Worm (Caenorhabditis elegans): ENCODE measurements around the gene sri-29.

Gene sri-29

ce11 chrII:3068646-3069045 lies 24.5 kb downstream of the sri-29 start:
- TF ChIP-seq hlh-8 (tag; optimal IDR thresholded peaks at IDR 0.05) (no peak), ceh-48 (tag; optimal IDR thresholded peaks at IDR 0.05) (peak; percentile 16), ceh-18 (tag; optimal IDR thresholded peaks at IDR 0.05) (no peak), nfya-1 (tag; optimal IDR thresholded peaks at IDR 0.05) (no peak), zip-5 (tag; optimal IDR thresholded peaks at IDR 0.05) (no peak)

- TF ChIP-seq che-1 (tag; optimal IDR thresholded peaks at IDR 0.05) (no peak), ceh-48 (tag; optimal IDR thresholded peaks at IDR 0.05) (peak; percentile 39)
These were observed 26.1 kb downstream of the sri-29 start for ce11 chrII:3070182-3070581.

- TF ChIP-seq eyg-1 (tag; optimal IDR thresholded peaks at IDR 0.05) (no peak), dve-1 (tag; optimal IDR thresholded peaks at IDR 0.05) (no peak), madf-2 (tag; optimal IDR thresholded peaks at IDR 0.05) (no peak), Y22D7AL.16 (tag; optimal IDR thresholded peaks at IDR 0.05) (no peak)
These were observed 27.1 kb downstream of the sri-29 start, which contains the start of gene Y25C1A.7 for ce11 chrII:3071012-3071749. Gene Y25C1A.7 (minus strand): TSS chrII:3071062.

ce11 chrII:3076915-3077314 lies 32.8 kb downstream of the sri-29 start, which contains the start of gene Y25C1A.8:
Gene Y25C1A.8 (minus strand): TSS chrII:3076959.
- TF ChIP-seq C38D4.7 (GFP tag; optimal IDR thresholded peaks at IDR 0.05) (peak; percentile 20), Y22D7AL.16 (tag; optimal IDR thresholded peaks at IDR 0.05) (no peak), fkh-10 (GFP tag; optimal IDR thresholded peaks at IDR 0.05) (no peak), pha-2 (tag; optimal IDR thresholded peaks at IDR 0.05) (peak; percentile 26), ceh-45 (GFP tag; IDR thresholded peaks at IDR 0.05) (no peak), tbx-2 (tag; optimal IDR thresholded peaks at IDR 0.05) (peak; percentile 63), hlh-30 (tag; optimal IDR thresholded peaks at IDR 0.05; ENCODE audit: insufficient read depth) (peak; percentile 82), dmd-4 (tag; optimal IDR thresholded peaks at IDR 0.05; ENCODE audit: borderline replicate concordance) (no peak), lin-11 (tag; optimal IDR thresholded peaks at IDR 0.05) (no peak), ceh-9 (tag; optimal IDR thresholded peaks at IDR 0.05) (no peak), npax-4 (tag; optimal IDR thresholded peaks at IDR 0.05) (no peak), unc-86 (tag; optimal IDR thresholded peaks at IDR 0.05) (peak; percentile 15), rnt-1 (tag; optimal IDR thresholded peaks at IDR 0.05) (peak; percentile 59), elt-2 (tag; optimal IDR thresholded peaks at IDR 0.05) (peak; percentile 69), syd-9 (tag; optimal IDR thresholded peaks at IDR 0.05) (no peak), gmeb-2 (tag; optimal IDR thresholded peaks at IDR 0.05) (no peak), madf-2 (tag; optimal IDR thresholded peaks at IDR 0.05) (no peak), sox-4 (tag; optimal IDR thresholded peaks at IDR 0.05) (peak; percentile 53), pha-4 (tag; optimal IDR thresholded peaks at IDR 0.05) (no peak), zip-5 (tag; optimal IDR thresholded peaks at IDR 0.05) (no peak), ztf-16 (tag; optimal IDR thresholded peaks at IDR 0.05) (no peak), nhr-11 (tag; optimal IDR thresholded peaks at IDR 0.05) (no peak), ceh-22 (tag; optimal IDR thresholded peaks at IDR 0.05) (no peak), T23F11.4 (GFP tag; optimal IDR thresholded peaks at IDR 0.05) (peak; percentile 41), unc-42 (tag; optimal IDR thresholded peaks at IDR 0.05) (peak; percentile 80), fax-1 (tag; optimal IDR thresholded peaks at IDR 0.05) (no peak), pag-3 (tag; optimal IDR thresholded peaks at IDR 0.05; ENCODE audit: borderline replicate concordance) (no peak), ets-4 (tag; optimal IDR thresholded peaks at IDR 0.05) (no peak), pax-1 (tag; optimal IDR thresholded peaks at IDR 0.05) (no peak), F13H6.1 (tag; optimal IDR thresholded peaks at IDR 0.05) (no peak), K09A11.1 (tag; optimal IDR thresholded peaks at IDR 0.05; ENCODE audit: insufficient read depth) (no peak), ceh-24 (tag; optimal IDR thresholded peaks at IDR 0.05) (no peak), C08G9.2 (tag; optimal IDR thresholded peaks at IDR 0.05) (peak; percentile 35), hlh-15 (tag; optimal IDR thresholded peaks at IDR 0.05) (no peak), lim-6 (tag; optimal IDR thresholded peaks at IDR 0.05) (no peak), K02D7.2 (tag; optimal IDR thresholded peaks at IDR 0.05) (no peak), ceh-34 (tag; optimal IDR thresholded peaks at IDR 0.05) (peak; percentile 93), ceh-30 (tag; optimal IDR thresholded peaks at IDR 0.05) (no peak), hlh-6 (tag; optimal IDR thresholded peaks at IDR 0.05) (no peak)
